Worm (Caenorhabditis elegans) whole organism, L3 larva: ENCODE measurements around the gene ndub-5.
A peak's percentile ranks its signal among the peaks of the same experiment; 100 is the strongest.

Experiments
- ZK546.5 ChIP-seq: sonication (generic microtip); optimal IDR thresholded peaks from 2 replicates; lab custom pipeline; 2017; ENCODE audit warnings: missing biosample characterization, missing genetic modification characterization
- aly-2 ChIP-seq: fragments of 150-350 bp; optimal IDR thresholded peaks from 2 replicates; lab custom pipeline; 2014; ENCODE audit warnings: missing biosample characterization, missing genetic modification characterization
- ama-1 ChIP-seq: fragments of 150-350 bp; optimal IDR thresholded peaks from 2 replicates; lab custom pipeline; 2018
- ceh-16 ChIP-seq: sonication (generic microtip); optimal IDR thresholded peaks from 2 replicates; lab custom pipeline; 2017; ENCODE audit warnings: missing biosample characterization, missing genetic modification characterization
- ceh-82 ChIP-seq: fragments of 150-350 bp; optimal IDR thresholded peaks from 2 replicates; lab custom pipeline; 2014; ENCODE audit warnings: missing biosample characterization, missing genetic modification characterization
- egl-27 ChIP-seq: sonication (generic microtip); optimal IDR thresholded peaks from 4 replicates; lab custom pipeline; 2017; ENCODE audit warnings: missing biosample characterization, missing genetic modification reagents, missing genetic modification characterization
- egl-5 ChIP-seq: fragments of 150-350 bp; optimal IDR thresholded peaks from 2 replicates; lab custom pipeline; 2017; ENCODE audit warnings: missing biosample characterization, missing genetic modification reagents, missing genetic modification characterization, inconsistent platforms
- elt-1 ChIP-seq: fragments of 150-350 bp; optimal IDR thresholded peaks from 2 replicates; lab custom pipeline; 2014; ENCODE audit warnings: missing biosample characterization, missing genetic modification characterization
- elt-2 ChIP-seq: sonication (generic microtip); optimal IDR thresholded peaks from 2 replicates; lab custom pipeline; 2016; ENCODE audit warnings: missing genetic modification reagents, mild to moderate bottlenecking, missing genetic modification characterization, missing compliant biosample characterization
- elt-3 ChIP-seq, 3 experiments: fragments of 150-350 bp in 1 of 3; sonication (generic microtip) in 2 of 3; optimal IDR thresholded peaks; 2 replicates in 2 of 3; 4 replicates in 1 of 3; lab custom pipeline; 2014 to 2017; ENCODE audit warnings: missing biosample characterization in 3 of 3, missing genetic modification characterization in 3 of 3
- fkh-10 ChIP-seq: sonication (generic microtip); optimal IDR thresholded peaks from 2 replicates; lab custom pipeline; 2017; ENCODE audit warnings: missing biosample characterization, missing genetic modification reagents, missing genetic modification characterization
- fkh-2 ChIP-seq: fragments of 150-350 bp; optimal IDR thresholded peaks from 2 replicates; lab custom pipeline; 2014; ENCODE audit warnings: missing biosample characterization, missing genetic modification reagents, missing genetic modification characterization
- jun-1 ChIP-seq: fragments of 150-350 bp; optimal IDR thresholded peaks from 2 replicates; lab custom pipeline; 2014; ENCODE audit warnings: missing biosample characterization, missing genetic modification reagents, missing genetic modification characterization
- lin-15B ChIP-seq: fragments of 150-350 bp; optimal IDR thresholded peaks from 2 replicates; lab custom pipeline; 2014; ENCODE audit warnings: missing biosample characterization, missing genetic modification characterization
- lin-39 ChIP-seq: fragments of 150-350 bp; optimal IDR thresholded peaks from 2 replicates; lab custom pipeline; 2018; ENCODE audit warnings: missing biosample characterization, missing genetic modification reagents, missing genetic modification characterization
- lsy-12 ChIP-seq: sonication (generic microtip); optimal IDR thresholded peaks from 2 replicates; lab custom pipeline; 2016; ENCODE audit warnings: mild to moderate bottlenecking, missing genetic modification characterization, missing compliant biosample characterization
- mdl-1 ChIP-seq: fragments of 150-350 bp; optimal IDR thresholded peaks from 2 replicates; lab custom pipeline; 2014; ENCODE audit warnings: missing biosample characterization, missing genetic modification characterization
- nfya-1 ChIP-seq: sonication (generic microtip); optimal IDR thresholded peaks from 2 replicates; lab custom pipeline; 2017; ENCODE audit warnings: missing genetic modification characterization, mild to moderate bottlenecking, missing compliant biosample characterization, antibody characterized with exemption, moderate library complexity; ENCODE audit not compliant: insufficient read depth
- nhr-11 ChIP-seq: fragments of 150-350 bp; optimal IDR thresholded peaks from 2 replicates; lab custom pipeline; 2014; ENCODE audit warnings: missing biosample characterization, missing genetic modification characterization
- nhr-12 ChIP-seq: fragments of 150-350 bp; optimal IDR thresholded peaks from 2 replicates; lab custom pipeline; 2014; ENCODE audit warnings: missing biosample characterization, missing genetic modification characterization
- nhr-23 ChIP-seq: fragments of 150-350 bp; optimal IDR thresholded peaks from 2 replicates; lab custom pipeline; 2014; ENCODE audit warnings: missing biosample characterization, missing genetic modification reagents, missing genetic modification characterization
- nhr-237 ChIP-seq: fragments of 150-350 bp; optimal IDR thresholded peaks from 2 replicates; lab custom pipeline; 2014; ENCODE audit warnings: missing biosample characterization, missing genetic modification characterization
- nhr-43 ChIP-seq: sonication (generic microtip); optimal IDR thresholded peaks from 2 replicates; lab custom pipeline; 2016; ENCODE audit warnings: mild to moderate bottlenecking, missing genetic modification characterization, missing compliant biosample characterization; ENCODE audit not compliant: poor library complexity, severe bottlenecking
- nhr-67 ChIP-seq: fragments of 150-350 bp; optimal IDR thresholded peaks from 2 replicates; lab custom pipeline; 2014; ENCODE audit warnings: missing biosample characterization, missing genetic modification characterization
- nhr-76 ChIP-seq: fragments of 150-350 bp; sonication (generic microtip); optimal IDR thresholded peaks from 5 replicates; lab custom pipeline; 2014; ENCODE audit warnings: missing biosample characterization, missing genetic modification characterization
- pha-4 ChIP-seq: fragments of 150-350 bp; optimal IDR thresholded peaks from 2 replicates; lab custom pipeline; 2014; ENCODE audit warnings: missing biosample characterization, missing genetic modification reagents, missing genetic modification characterization
- pqm-1 ChIP-seq: fragments of 150-350 bp; optimal IDR thresholded peaks from 2 replicates; lab custom pipeline; 2017; ENCODE audit warnings: missing biosample characterization, missing genetic modification characterization, inconsistent platforms
- sea-2 ChIP-seq: fragments of 150-350 bp; sonication (generic microtip); optimal IDR thresholded peaks from 4 replicates; lab custom pipeline; 2014; ENCODE audit warnings: missing biosample characterization, missing genetic modification reagents, missing genetic modification characterization
- snpc-4 ChIP-seq: fragments of 150-350 bp; optimal IDR thresholded peaks from 2 replicates; lab custom pipeline; 2014; ENCODE audit warnings: missing biosample characterization, missing genetic modification characterization
- tbx-2 ChIP-seq: sonication (generic microtip); optimal IDR thresholded peaks from 2 replicates; lab custom pipeline; 2016; ENCODE audit warnings: mild to moderate bottlenecking, missing genetic modification characterization, missing compliant biosample characterization
- unc-39 ChIP-seq: sonication (generic microtip); optimal IDR thresholded peaks from 4 replicates; lab custom pipeline; 2017; ENCODE audit warnings: missing biosample characterization, missing genetic modification characterization
- unc-62 ChIP-seq: fragments of 150-350 bp; sonication (generic microtip); optimal IDR thresholded peaks from 4 replicates; lab custom pipeline; 2014; ENCODE audit warnings: missing biosample characterization, missing genetic modification reagents, missing genetic modification characterization

ndub-5 gene

DNA sequence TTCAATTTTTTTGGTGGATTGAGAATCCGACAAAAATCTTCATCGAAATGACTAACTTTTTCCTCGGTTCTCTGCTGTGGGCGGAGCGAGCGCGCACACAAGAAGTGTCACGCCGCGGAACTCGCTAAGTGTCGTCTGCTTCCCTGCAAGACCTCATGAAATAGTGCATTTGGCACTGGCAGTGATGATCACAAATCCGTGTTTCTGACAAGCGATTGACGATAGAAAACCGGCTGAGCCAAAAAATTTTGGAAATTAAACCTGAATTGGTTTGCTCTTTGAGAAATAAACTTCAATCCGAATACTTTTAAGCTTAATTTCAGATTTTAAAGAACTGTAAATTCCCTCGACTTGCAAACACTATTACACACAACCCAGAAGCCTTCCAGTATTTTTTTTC is 10.3 kb upstream of the ndub-5 start (continued):
- no peak for TF ChIP-seq sea-2
- TF ChIP-seq lin-39 (tag; lab: Kevin White, UChicago): peak; percentile 10
- TF ChIP-seq fkh-2 (tag; lab: Kevin White, UChicago): no peak
- TF ChIP-seq nhr-67 (tag; lab: Kevin White, UChicago): no peak
- TF ChIP-seq nhr-76: no peak
- peak; percentile 40 for TF ChIP-seq ceh-82 (tag; lab: Kevin White, UChicago)
- peak; percentile 0 for TF ChIP-seq lsy-12 (tag; lab: Kevin White, UChicago)
- TF ChIP-seq nhr-12 (tag; lab: Kevin White, UChicago): no peak
- TF ChIP-seq elt-1 (tag; lab: Kevin White, UChicago): no peak
- peak; percentile 81 for TF ChIP-seq nhr-23 (tag; lab: Kevin White, UChicago)
- TF ChIP-seq unc-39 (tag; lab: Kevin White, UChicago): no peak
- TF ChIP-seq lin-15B (tag; lab: Kevin White, UChicago): peak; percentile 29
- TF ChIP-seq pqm-1 (tag; lab: Kevin White, UChicago): peak; percentile 40
- no peak for TF ChIP-seq jun-1 (tag; lab: Kevin White, UChicago)
- TF ChIP-seq egl-27 (tag; lab: Kevin White, UChicago): no peak

DNA sequence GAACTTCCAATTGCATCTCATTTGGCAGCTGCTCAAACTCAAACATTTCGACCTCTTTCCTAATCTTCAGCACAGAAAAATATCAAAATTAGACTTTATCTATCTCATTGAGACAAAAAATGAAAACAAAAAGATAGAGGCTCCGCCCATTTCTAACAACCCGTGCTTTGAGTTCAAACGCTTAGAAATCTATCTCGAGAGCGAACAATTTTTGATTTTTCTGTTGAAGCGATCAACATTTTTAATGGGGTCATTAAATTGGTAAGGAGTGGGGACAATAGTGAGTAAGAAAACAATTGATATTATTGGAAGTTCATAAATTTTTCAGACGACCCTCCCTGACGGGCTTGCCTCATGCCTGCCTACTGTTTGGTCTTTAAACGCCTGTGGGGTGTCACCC is 7.7 kb upstream of the ndub-5 start, which contains the start of the genes C25H3.10 and C25H3.1:
Gene C25H3.10 (minus strand): TSS at position 101 of the 400 bp plus-strand sequence.
Gene C25H3.1 (plus strand): TSS at position 203 of the 400 bp plus-strand sequence.
- TF ChIP-seq egl-5 (tag; lab: Kevin White, UChicago) (peak; percentile 74), pha-4 (tag; lab: Kevin White, UChicago) (no peak)

DNA sequence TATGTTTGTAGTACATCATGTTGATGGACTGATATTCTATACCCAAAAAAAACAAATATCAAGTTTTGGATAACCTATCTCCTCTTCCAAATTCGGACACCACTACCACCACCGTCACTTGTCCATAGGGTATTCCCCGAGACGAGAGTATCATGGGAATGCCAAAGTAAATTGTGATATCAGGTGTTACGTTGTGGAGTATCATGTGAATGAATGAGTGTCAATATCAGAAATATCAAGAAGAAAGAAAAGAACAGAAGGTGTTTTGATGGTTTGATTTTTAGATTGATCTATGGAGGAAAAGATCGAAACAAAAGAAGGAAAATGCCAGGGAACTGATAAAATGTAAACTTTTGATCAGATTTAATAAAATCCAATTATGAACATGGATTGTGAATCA is 7.1 kb upstream of the ndub-5 start:
- TF ChIP-seq tbx-2 (tag; lab: Kevin White, UChicago) (no peak), nfya-1 (tag; lab: Kevin White, UChicago) (no peak), nhr-11 (tag; lab: Kevin White, UChicago) (no peak), fkh-10 (no peak), lsy-12 (tag; lab: Kevin White, UChicago) (no peak), pha-4 (tag; lab: Kevin White, UChicago) (peak; percentile 52), egl-27 (tag; lab: Kevin White, UChicago) (no peak), pqm-1 (tag; lab: Kevin White, UChicago) (peak; percentile 42), snpc-4 (tag; lab: Kevin White, UChicago) (peak; percentile 12), ceh-16 (tag; lab: Kevin White, UChicago) (no peak), unc-62 (GFP tag; lab: Kevin White, UChicago) (no peak), nhr-237 (tag; lab: Kevin White, UChicago) (no peak), elt-2 (peak; percentile 58), nhr-43 (no peak), aly-2 (tag; lab: Kevin White, UChicago) (no peak)

DNA sequence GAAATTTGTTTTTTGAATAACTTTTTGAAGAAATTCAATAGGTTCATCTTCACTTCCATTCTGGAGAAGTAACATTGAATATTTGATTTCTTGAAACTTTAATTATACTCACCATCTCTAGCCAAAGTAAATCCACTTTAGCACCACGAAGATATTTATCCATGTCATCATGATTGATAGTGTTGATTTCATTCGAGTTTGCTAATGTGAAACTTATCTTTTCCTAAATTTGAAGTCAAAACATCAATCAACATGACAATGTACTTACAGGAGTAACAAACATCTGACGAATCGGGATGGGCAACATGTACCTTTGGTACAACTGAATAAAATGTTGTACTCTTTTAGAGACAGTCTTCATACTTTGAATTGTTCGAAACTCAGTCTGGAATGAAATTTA is 6.2 kb upstream of the ndub-5 start:
- no peak for TF ChIP-seq nhr-23 (tag; lab: Kevin White, UChicago)
- TF ChIP-seq nhr-43: no peak
- TF ChIP-seq egl-27 (tag; lab: Kevin White, UChicago): no peak

DNA sequence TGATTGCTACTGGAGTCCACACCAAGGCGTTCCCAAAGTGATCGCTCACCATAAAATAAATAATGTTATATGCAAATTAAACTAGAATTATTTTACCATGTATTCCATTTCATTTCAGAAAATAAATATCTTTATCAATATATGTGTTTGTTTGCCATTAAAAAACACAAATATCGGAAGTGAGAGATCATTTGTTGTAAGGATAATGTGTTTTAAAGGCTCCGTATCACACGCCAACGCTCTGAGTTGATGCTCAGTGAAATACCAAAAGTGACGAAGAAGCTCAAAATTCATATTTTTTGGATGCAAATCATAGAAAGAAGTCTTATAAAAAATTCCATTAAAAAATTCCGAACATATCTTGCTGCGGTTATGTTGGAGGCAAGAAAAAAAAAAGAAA is 5.1 kb upstream of the ndub-5 start:
- no peak for TF ChIP-seq ama-1 (lab: Kevin White, UChicago)
- no peak for TF ChIP-seq lin-15B (tag; lab: Kevin White, UChicago)
- TF ChIP-seq ZK546.5 (tag; lab: Kevin White, UChicago): no peak

DNA sequence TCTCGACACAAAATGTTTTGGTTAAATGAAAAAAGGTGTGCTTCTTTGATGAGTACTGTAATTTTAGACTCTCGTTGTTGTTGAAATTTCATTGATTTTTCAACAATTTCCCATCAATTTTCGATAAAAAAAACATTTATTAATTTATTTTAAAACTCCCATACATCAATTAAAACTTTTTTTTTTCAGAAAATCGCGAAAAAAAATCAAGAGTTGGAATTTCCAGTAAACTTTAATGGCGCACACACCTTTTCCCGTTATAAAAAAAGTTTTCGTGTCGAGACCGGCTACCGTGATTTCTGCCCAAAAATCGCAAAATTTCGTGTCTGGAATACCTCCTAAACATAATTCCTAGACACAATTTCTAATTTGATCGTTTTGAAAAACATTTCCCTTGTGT is 3.6 kb upstream of the ndub-5 start, which contains the start of gene C25H3.14:
Gene C25H3.14 (plus strand): TSS at position 301 of the 400 bp plus-strand sequence.
- TF ChIP-seq egl-27 (tag; lab: Kevin White, UChicago): no peak
- no peak for TF ChIP-seq elt-3 (tag; optimal IDR thresholded peaks at IDR 0.05; lab: Kevin White, UChicago)
- no peak for TF ChIP-seq ceh-16 (tag; lab: Kevin White, UChicago)
- no peak for TF ChIP-seq mdl-1 (tag; lab: Kevin White, UChicago)
- no peak for TF ChIP-seq snpc-4 (tag; lab: Kevin White, UChicago)
- TF ChIP-seq fkh-2 (tag; lab: Kevin White, UChicago): no peak
- no peak for TF ChIP-seq pha-4 (tag; lab: Kevin White, UChicago)
- TF ChIP-seq egl-5 (tag; lab: Kevin White, UChicago): no peak
- no peak for TF ChIP-seq unc-62 (GFP tag; lab: Kevin White, UChicago)
- TF ChIP-seq ZK546.5 (tag; lab: Kevin White, UChicago): no peak
- no peak for TF ChIP-seq nhr-67 (tag; lab: Kevin White, UChicago)
- TF ChIP-seq lin-39 (tag; lab: Kevin White, UChicago): no peak
- no peak for TF ChIP-seq nhr-23 (tag; lab: Kevin White, UChicago)
- no peak for TF ChIP-seq aly-2 (tag; lab: Kevin White, UChicago)
- no peak for TF ChIP-seq sea-2
